Fruit fly (Drosophila melanogaster): ENCODE results near the gene KLHL18.

DNA sequence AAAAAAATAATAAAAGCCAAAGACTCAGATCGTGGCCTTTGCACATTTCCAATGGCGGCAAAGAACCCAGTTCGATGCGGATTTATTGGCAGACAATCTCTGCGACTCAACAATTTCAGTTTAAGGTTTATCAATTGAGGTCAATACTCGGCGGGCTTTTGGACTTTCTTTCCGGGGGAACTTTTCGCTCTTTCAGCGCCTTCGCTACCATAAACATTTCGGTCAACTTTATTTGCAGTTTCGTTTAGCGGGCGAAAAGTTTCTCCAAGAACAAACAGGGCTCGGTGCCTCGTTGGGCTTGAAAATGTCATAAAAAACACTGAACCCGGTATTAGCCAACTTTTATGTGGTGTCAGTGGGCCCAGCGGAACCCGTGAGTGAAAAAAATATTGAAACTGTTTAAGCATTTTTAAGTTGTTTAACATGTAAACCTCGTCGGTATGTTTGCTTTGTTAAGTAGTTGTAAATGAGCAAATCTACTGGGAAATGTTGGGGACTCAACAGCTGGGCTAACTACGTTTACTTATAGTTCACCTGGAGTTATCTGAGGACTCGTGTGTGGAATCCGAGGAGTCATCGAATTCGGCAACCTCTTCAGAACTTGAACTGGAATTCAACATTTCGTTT lies 18.6 kb downstream of the KLHL18 start:
- TF ChIP-seq maf-S (GFP tag; optimal IDR thresholded peaks at IDR 0.05) = no peak
- no peak for TF ChIP-seq CG2120 (GFP tag; optimal IDR thresholded peaks at IDR 0.05)
- no peak for TF ChIP-seq Meics (GFP tag; optimal IDR thresholded peaks at IDR 0.05)
- TF ChIP-seq fu2 (GFP tag; optimal IDR thresholded peaks at IDR 0.05) = no peak
- TF ChIP-seq CG12236 (GFP tag; optimal IDR thresholded peaks at IDR 0.05) = no peak
- no peak for TF ChIP-seq CG2199 (GFP tag; IDR thresholded peaks at IDR 0.05)
- TF ChIP-seq CG7372 (GFP tag; IDR thresholded peaks at IDR 0.05) = no peak
- no peak for TF ChIP-seq jigr1 (GFP tag; IDR thresholded peaks at IDR 0.05)
- TF ChIP-seq CG9932 (GFP tag; IDR thresholded peaks at IDR 0.05) = no peak
